Fruit fly (Drosophila melanogaster) whole organism, embryonic: Measurements from ENCODE around the gene CG15894.

Source experiments
- Aef1 ChIP-seq: fragments of 200-800 bp; sonication (Bioruptor generic); IDR thresholded peaks from 3 replicates; pipeline ENCODE4 v1.3.6; 2022; ENCODE audit warnings: missing biosample characterization, missing genetic modification characterization
- Atf6 ChIP-seq: fragments of 200-800 bp; sonication (Bioruptor generic); IDR thresholded peaks from 2 replicates; pipeline ENCODE4 v1.3.6; 2022; ENCODE audit warnings: missing biosample characterization, missing genetic modification characterization
- Awh ChIP-seq: fragments of 200-800 bp; sonication (Bioruptor generic); IDR thresholded peaks from 2 replicates; pipeline ENCODE4, ENCODE4 v1.3.6; 2022; ENCODE audit warnings: missing biosample characterization, missing genetic modification characterization
- BEAF-32 ChIP-seq: fragments of 200-800 bp; sonication (Bioruptor generic); optimal IDR thresholded peaks from 3 replicates; lab custom pipeline; 2017; ENCODE audit warnings: missing biosample characterization, missing genetic modification characterization, mild to moderate bottlenecking, moderate library complexity, missing genetic modification reagents
- CG10209 ChIP-seq: fragments of 200-800 bp; sonication (Bioruptor generic); optimal IDR thresholded peaks from 3 replicates; lab custom pipeline; 2017; ENCODE audit warnings: missing biosample characterization, mild to moderate bottlenecking, missing genetic modification characterization, missing genetic modification reagents
- CG10366 ChIP-seq: fragments of 200-800 bp; sonication (Bioruptor generic); IDR thresholded peaks from 2 replicates; pipeline ENCODE4 v1.3.6; 2022; ENCODE audit warnings: missing biosample characterization, missing genetic modification characterization
- CG10431 ChIP-seq: fragments of 200-800 bp; sonication (Bioruptor generic); optimal IDR thresholded peaks from 3 replicates; lab custom pipeline; 2018; ENCODE audit warnings: missing biosample characterization, mild to moderate bottlenecking, missing genetic modification characterization
- CG11085 ChIP-seq: fragments of 200-800 bp; sonication (Bioruptor generic); IDR thresholded peaks from 2 replicates; pipeline ENCODE4 v1.3.6; 2022; ENCODE audit warnings: missing biosample characterization, missing genetic modification characterization
- CG11398 ChIP-seq: fragments of 200-800 bp; sonication (Bioruptor generic); optimal IDR thresholded peaks from 2 replicates; lab custom pipeline; 2016; ENCODE audit warnings: missing biosample characterization, missing genetic modification characterization
- CG11456 ChIP-seq: fragments of 200-800 bp; sonication (Bioruptor generic); IDR thresholded peaks from 3 replicates; pipeline ENCODE4 v1.3.6; 2022; ENCODE audit warnings: missing biosample characterization, missing genetic modification characterization
- CG1792 ChIP-seq: fragments of 200-800 bp; sonication (Bioruptor generic); optimal IDR thresholded peaks from 2 replicates; lab custom pipeline; 2016; ENCODE audit warnings: missing biosample characterization, missing genetic modification characterization
- CG3163 ChIP-seq: fragments of 200-800 bp; sonication (Bioruptor generic); optimal IDR thresholded peaks from 3 replicates; lab custom pipeline; 2016; ENCODE audit warnings: missing biosample characterization, missing genetic modification characterization
- CG32532 ChIP-seq: fragments of 200-800 bp; sonication (Bioruptor generic); IDR thresholded peaks from 2 replicates; pipeline ENCODE4 v1.3.6; 2022; ENCODE audit warnings: missing biosample characterization, missing genetic modification characterization
- CG3995 ChIP-seq: fragments of 200-800 bp; sonication (Bioruptor generic); optimal IDR thresholded peaks from 3 replicates; lab custom pipeline; 2016; ENCODE audit warnings: missing biosample characterization, missing genetic modification characterization
- CG6254 ChIP-seq: fragments of 200-800 bp; sonication (Bioruptor generic); optimal IDR thresholded peaks from 3 replicates; lab custom pipeline; 2017; ENCODE audit warnings: mild to moderate bottlenecking, missing biosample characterization, missing genetic modification reagents, missing genetic modification characterization
- CG7786 ChIP-seq: fragments of 200-800 bp; sonication (Bioruptor generic); optimal IDR thresholded peaks from 2 replicates; lab custom pipeline; 2016; ENCODE audit warnings: missing biosample characterization, missing genetic modification characterization
- CG8359 ChIP-seq: fragments of 200-800 bp; sonication (Bioruptor generic); optimal IDR thresholded peaks from 2 replicates; lab custom pipeline; 2017; ENCODE audit warnings: missing biosample characterization, mild to moderate bottlenecking, missing genetic modification characterization, borderline replicate concordance
- CG8478 ChIP-seq: fragments of >200 bp; optimal IDR thresholded peaks from 2 replicates; lab custom pipeline; 2018
- Camta ChIP-seq: fragments of 200-800 bp; sonication (Bioruptor generic); optimal IDR thresholded peaks from 2 replicates; lab custom pipeline; 2016; ENCODE audit warnings: missing biosample characterization, missing genetic modification characterization
- D19A ChIP-seq: fragments of 200-800 bp; optimal IDR thresholded peaks from 3 replicates; lab custom pipeline; 2019; ENCODE audit warnings: missing biosample characterization, mild to moderate bottlenecking, missing genetic modification characterization, moderate library complexity
- Fer3 ChIP-seq: fragments of 200-800 bp; sonication (Bioruptor generic); optimal IDR thresholded peaks from 2 replicates; lab custom pipeline; 2018; ENCODE audit warnings: missing biosample characterization, mild to moderate bottlenecking, missing genetic modification characterization, moderate library complexity
- HLH3B ChIP-seq: fragments of 200-800 bp; sonication (Bioruptor generic); IDR thresholded peaks from 2 replicates; pipeline ENCODE4 v1.3.6; 2022; ENCODE audit warnings: missing biosample characterization, missing genetic modification characterization
- HmgZ ChIP-seq: fragments of 200-800 bp; sonication (Bioruptor generic); optimal IDR thresholded peaks from 2 replicates; lab custom pipeline; 2018; ENCODE audit warnings: missing biosample characterization, mild to moderate bottlenecking, missing genetic modification characterization
- NC2β ChIP-seq: fragments of 200-800 bp; sonication (Bioruptor generic); optimal IDR thresholded peaks from 2 replicates; lab custom pipeline; 2016; ENCODE audit warnings: missing biosample characterization, missing genetic modification characterization
- NFAT ChIP-seq: fragments of 200-800 bp; sonication (Bioruptor generic); IDR thresholded peaks from 2 replicates; pipeline ENCODE4 v1.3.6; 2022; ENCODE audit warnings: missing biosample characterization, missing genetic modification characterization
- Oaz ChIP-seq: fragments of 200-800 bp; sonication (Bioruptor generic); IDR thresholded peaks from 2 replicates; pipeline ENCODE4 v1.3.6; 2022; ENCODE audit warnings: missing biosample characterization, missing genetic modification characterization
- PHDP ChIP-seq: fragments of 200-800 bp; sonication (Bioruptor generic); optimal IDR thresholded peaks from 3 replicates; lab custom pipeline; 2018; ENCODE audit warnings: missing biosample characterization, mild to moderate bottlenecking, missing genetic modification characterization, moderate library complexity
- Pdp1 ChIP-seq, 2 experiments: fragments of 200-800 bp; sonication (Bioruptor generic); optimal IDR thresholded peaks; 3 replicates each; lab custom pipeline; 2016; ENCODE audit warnings: missing biosample characterization in 2 of 2, missing genetic modification characterization in 2 of 2, mild to moderate bottlenecking in 1 of 2, moderate library complexity in 1 of 2
- Sry-β ChIP-seq: fragments of 200-800 bp; sonication (Bioruptor generic); optimal IDR thresholded peaks from 2 replicates; lab custom pipeline; 2018; ENCODE audit warnings: missing biosample characterization, mild to moderate bottlenecking, missing genetic modification characterization, moderate library complexity
- Tbp ChIP-seq: fragments of >200 bp; optimal IDR thresholded peaks from 2 replicates; lab custom pipeline; 2018; ENCODE audit warnings: missing biosample characterization, missing genetic modification characterization
- Vsx1 ChIP-seq: fragments of 200-800 bp; sonication (Bioruptor generic); optimal IDR thresholded peaks from 2 replicates; lab custom pipeline; 2017; ENCODE audit warnings: missing biosample characterization, mild to moderate bottlenecking, missing genetic modification characterization, missing genetic modification reagents
- ara ChIP-seq: fragments of 200-800 bp; sonication (Bioruptor generic); IDR thresholded peaks from 2 replicates; pipeline ENCODE4 v1.3.6; 2022; ENCODE audit warnings: missing biosample characterization, missing genetic modification characterization
- ase ChIP-seq: fragments of 200-800 bp; sonication (Bioruptor generic); IDR thresholded peaks from 3 replicates; pipeline ENCODE4 v1.3.6; 2022; ENCODE audit warnings: missing biosample characterization, missing genetic modification characterization
- bab2 ChIP-seq: fragments of 200-800 bp; sonication (Bioruptor generic); optimal IDR thresholded peaks from 2 replicates; lab custom pipeline; 2016; ENCODE audit warnings: missing biosample characterization, missing genetic modification characterization
- cad ChIP-seq: fragments of >200 bp; optimal IDR thresholded peaks from 2 replicates; lab custom pipeline; 2017; ENCODE audit warnings: missing biosample characterization, missing genetic modification characterization
- fd3F ChIP-seq: fragments of 200-800 bp; sonication (Bioruptor generic); optimal IDR thresholded peaks from 2 replicates; lab custom pipeline; 2018; ENCODE audit warnings: missing biosample characterization, mild to moderate bottlenecking, missing genetic modification characterization, moderate library complexity
- fd96Cb ChIP-seq: fragments of 200-800 bp; sonication (Bioruptor generic); optimal IDR thresholded peaks from 2 replicates; lab custom pipeline; 2018; ENCODE audit warnings: missing biosample characterization, mild to moderate bottlenecking, missing genetic modification characterization, moderate library complexity
- fru ChIP-seq: fragments of >200 bp; optimal IDR thresholded peaks from 2 replicates; lab custom pipeline; 2017
- gcm2 ChIP-seq: fragments of 200-800 bp; sonication (Bioruptor generic); optimal IDR thresholded peaks from 2 replicates; lab custom pipeline; 2016; ENCODE audit warnings: missing biosample characterization, missing genetic modification characterization
- hb ChIP-seq: fragments of 200-800 bp; sonication (Bioruptor generic); IDR thresholded peaks from 3 replicates; pipeline ENCODE4 v1.3.6; 2022; ENCODE audit warnings: missing biosample characterization, missing genetic modification characterization; ENCODE audit not compliant: partially characterized antibody
- her ChIP-seq: fragments of 200-800 bp; sonication (Bioruptor generic); optimal IDR thresholded peaks from 2 replicates; lab custom pipeline; 2016; ENCODE audit warnings: missing biosample characterization, missing genetic modification characterization
- jigr1 ChIP-seq: fragments of 200-800 bp; sonication (Bioruptor generic); IDR thresholded peaks from 3 replicates; pipeline ENCODE4 v1.3.6; 2022; ENCODE audit warnings: missing biosample characterization, missing genetic modification characterization
- kay ChIP-seq: fragments of 200-800 bp; sonication (Bioruptor generic); optimal IDR thresholded peaks from 2 replicates; lab custom pipeline; 2016; ENCODE audit warnings: missing biosample characterization, missing genetic modification characterization
- ken ChIP-seq: fragments of 200-800 bp; sonication (Bioruptor generic); IDR thresholded peaks from 3 replicates; pipeline ENCODE4 v1.3.6; 2022; ENCODE audit warnings: missing biosample characterization, missing genetic modification characterization
- lov ChIP-seq, 2 experiments: fragments of 200-800 bp in 1 of 2; fragments of >200 bp in 1 of 2; sonication (Bioruptor generic) in 1 of 2; IDR thresholded peaks in 1 of 2; optimal IDR thresholded peaks in 1 of 2; 2 replicates in 1 of 2; 3 replicates in 1 of 2; pipeline versions ENCODE4 v1.3.6 to Lab custom; 2017 to 2022; ENCODE audit warnings: missing biosample characterization in 1 of 2, missing genetic modification characterization in 1 of 2
- mam ChIP-seq: fragments of 200-800 bp; sonication (Bioruptor generic); optimal IDR thresholded peaks from 3 replicates; lab custom pipeline; 2016; ENCODE audit warnings: missing biosample characterization, missing genetic modification characterization
- pita ChIP-seq: fragments of 200-800 bp; sonication (Bioruptor generic); optimal IDR thresholded peaks from 2 replicates; lab custom pipeline; 2017; ENCODE audit warnings: missing biosample characterization, mild to moderate bottlenecking, missing genetic modification characterization
- pum ChIP-seq: fragments of 200-800 bp; sonication (Bioruptor generic); optimal IDR thresholded peaks from 2 replicates; lab custom pipeline; 2016; ENCODE audit warnings: missing biosample characterization, missing genetic modification characterization
- ranshi ChIP-seq: fragments of 200-800 bp; sonication (Bioruptor generic); IDR thresholded peaks from 2 replicates; pipeline ENCODE4 v1.3.6; 2022; ENCODE audit warnings: missing biosample characterization, missing genetic modification characterization
- sob ChIP-seq: fragments of 200-800 bp; sonication (Bioruptor generic); IDR thresholded peaks from 2 replicates; pipeline ENCODE4 v1.3.6; 2022; ENCODE audit warnings: missing biosample characterization, missing genetic modification characterization
- tap ChIP-seq: fragments of 200-800 bp; optimal IDR thresholded peaks from 3 replicates; lab custom pipeline; 2019; ENCODE audit warnings: missing biosample characterization, mild to moderate bottlenecking, missing genetic modification characterization, moderate library complexity
- zfh2 ChIP-seq: fragments of 200-800 bp; sonication (Bioruptor generic); optimal IDR thresholded peaks from 2 replicates; lab custom pipeline; 2016; ENCODE audit warnings: missing biosample characterization, missing genetic modification characterization

CG15894 gene

dm6 chrX:6340593-6341068 is 31.6 kb downstream of the CG15894 start (continued):
- TF ChIP-seq ase (GFP tag; lab: Robert Waterston, UW) (peak; percentile 62; the same call in 1 of the 3 replicates), CG8478 (no peak), fd3F (peak; percentile 66), ranshi (GFP tag; lab: Robert Waterston, UW) (no peak), mam (peak; percentile 47), CG10431 (peak; percentile 61), CG11398 (GFP tag; lab: Kevin White, UChicago) (no peak), CG7786 (GFP tag; lab: Kevin White, UChicago) (peak; percentile 33), pita (no peak), kay (GFP tag; lab: Kevin White, UChicago) (no peak), Camta (GFP tag; lab: Kevin White, UChicago) (no peak), NC2β (GFP tag; lab: Kevin White, UChicago) (no peak), CG10209 (GFP tag; lab: Kevin White, UChicago) (peak; percentile 79), CG8359 (peak; percentile 47), Awh (no peak), CG32532 (GFP tag; lab: Robert Waterston, UW) (peak; percentile 75; the same call in 1 of the 2 replicates), fd96Cb (tag; lab: Kevin White, UChicago) (peak; percentile 67), ara (GFP tag; lab: Robert Waterston, UW) (no peak), Atf6 (GFP tag; lab: Robert Waterston, UW) (peak; percentile 82), CG3163 (GFP tag; lab: Kevin White, UChicago) (no peak), hb (GFP tag; lab: Robert Waterston, UW) (no peak), BEAF-32 (GFP tag; lab: Kevin White, UChicago) (no peak), Vsx1 (GFP tag; lab: Kevin White, UChicago) (peak; percentile 61), ken (GFP tag; lab: Robert Waterston, UW) (no peak), NFAT (no peak), Aef1 (GFP tag; lab: Robert Waterston, UW) (peak; percentile 40; the same call in 1 of the 3 replicates), zfh2 (peak; percentile 49), Pdp1 (GFP tag; optimal IDR thresholded peaks at IDR 0.05; lab: Kevin White, UChicago) (peak; percentile 7 to 56), gcm2 (GFP tag; lab: Kevin White, UChicago) (peak; percentile 27), PHDP (tag; lab: Kevin White, UChicago) (peak; percentile 77), tap (peak; percentile 68), bab2 (GFP tag; lab: Kevin White, UChicago) (peak; percentile 6), lov (optimal IDR thresholded peaks at IDR 0.05; lab: Kevin White, UChicago) (no peak), lov (GFP tag; IDR thresholded peaks at IDR 0.05; lab: Robert Waterston, UW) (no peak), Oaz (GFP tag; lab: Robert Waterston, UW) (no peak), CG11085 (GFP tag; lab: Robert Waterston, UW) (peak; percentile 51; the same call in 1 of the 2 replicates), CG10366 (GFP tag; lab: Robert Waterston, UW) (peak; percentile 57), CG1792 (GFP tag; lab: Kevin White, UChicago) (no peak), cad (no peak), Tbp (no peak), HmgZ (tag; lab: Kevin White, UChicago) (peak; percentile 73), CG11456 (GFP tag; lab: Robert Waterston, UW) (no peak), D19A (tag; lab: Kevin White, UChicago) (peak; percentile 70), CG3995 (peak; percentile 29), her (GFP tag; lab: Kevin White, UChicago) (peak; percentile 9), jigr1 (GFP tag; lab: Robert Waterston, UW) (no peak), HLH3B (GFP tag; lab: Robert Waterston, UW) (peak; percentile 40), CG6254 (GFP tag; lab: Kevin White, UChicago) (peak; percentile 64), Sry-β (GFP tag; lab: Kevin White, UChicago) (no peak), fru (lab: Kevin White, UChicago) (no peak), sob (peak; percentile 39), Fer3 (peak; percentile 62), pum (GFP tag; lab: Kevin White, UChicago) (peak; percentile 2)
